Fruit fly (Drosophila melanogaster) whole organism, adult: Measurements from ENCODE around the gene ova.

ENCODE experiments used
- CG11617 ChIP-seq: fragments of 200-800 bp; sonication (Bioruptor generic); optimal IDR thresholded peaks from 2 replicates; lab custom pipeline; 2017; ENCODE audit warnings: mild to moderate bottlenecking, missing biosample characterization, missing genetic modification reagents, missing genetic modification characterization
- CG12768 ChIP-seq: fragments of 200-800 bp; sonication (Bioruptor generic); optimal IDR thresholded peaks from 2 replicates; lab custom pipeline; 2017; ENCODE audit warnings: missing biosample characterization, missing genetic modification characterization, mild to moderate bottlenecking, moderate library complexity, missing genetic modification reagents
- CG14711 ChIP-seq: fragments of 200-800 bp; sonication (Bioruptor generic); optimal IDR thresholded peaks from 2 replicates; lab custom pipeline; 2018; ENCODE audit warnings: missing biosample characterization, mild to moderate bottlenecking, missing genetic modification characterization, moderate library complexity
- CG1620 ChIP-seq: fragments of 200-800 bp; sonication (Bioruptor generic); optimal IDR thresholded peaks from 2 replicates; lab custom pipeline; 2016; ENCODE audit warnings: missing biosample characterization, missing genetic modification characterization
- CG33017 ChIP-seq: fragments of 200-800 bp; sonication (Bioruptor generic); optimal IDR thresholded peaks from 2 replicates; lab custom pipeline; 2018; ENCODE audit warnings: missing biosample characterization, mild to moderate bottlenecking, missing genetic modification characterization, moderate library complexity
- CG5204 ChIP-seq: fragments of 200-800 bp; sonication (Bioruptor generic); optimal IDR thresholded peaks from 2 replicates; lab custom pipeline; 2016; ENCODE audit warnings: missing biosample characterization, missing genetic modification characterization
- CG7045 ChIP-seq: fragments of 200-800 bp; sonication (Bioruptor generic); optimal IDR thresholded peaks from 2 replicates; lab custom pipeline; 2017; ENCODE audit warnings: missing biosample characterization, mild to moderate bottlenecking, missing genetic modification characterization
- CG7101 ChIP-seq: fragments of 200-800 bp; sonication (Bioruptor generic); optimal IDR thresholded peaks from 2 replicates; lab custom pipeline; 2018; ENCODE audit warnings: missing biosample characterization, mild to moderate bottlenecking, missing genetic modification characterization, moderate library complexity
- Clk ChIP-seq: fragments of 200-800 bp; sonication (Bioruptor generic); optimal IDR thresholded peaks from 2 replicates; lab custom pipeline; 2017; ENCODE audit warnings: missing biosample characterization, missing genetic modification characterization
- Crg-1 ChIP-seq: fragments of 200-800 bp; sonication (Bioruptor generic); optimal IDR thresholded peaks from 2 replicates; lab custom pipeline; 2016; ENCODE audit warnings: missing biosample characterization, missing genetic modification characterization
- Hr96 ChIP-seq: fragments of 200-800 bp; sonication (Bioruptor generic); optimal IDR thresholded peaks from 2 replicates; lab custom pipeline; 2016; ENCODE audit warnings: missing biosample characterization, missing genetic modification characterization
- Mnt ChIP-seq: fragments of 200-800 bp; sonication (Bioruptor generic); optimal IDR thresholded peaks from 2 replicates; lab custom pipeline; 2016; ENCODE audit warnings: missing biosample characterization, mild to moderate bottlenecking, missing genetic modification characterization
- bab1 ChIP-seq: fragments of 200-800 bp; sonication (Bioruptor generic); optimal IDR thresholded peaks from 3 replicates; lab custom pipeline; 2019; ENCODE audit warnings: missing biosample characterization, mild to moderate bottlenecking, missing genetic modification characterization, moderate library complexity
- cic ChIP-seq: fragments of 200-800 bp; sonication (Bioruptor generic); optimal IDR thresholded peaks from 2 replicates; lab custom pipeline; 2017; ENCODE audit warnings: missing biosample characterization, mild to moderate bottlenecking, missing genetic modification characterization, moderate library complexity
- cnc ChIP-seq, 2 experiments: fragments of >200 bp; optimal IDR thresholded peaks; 2 replicates each; lab custom pipeline; 2017
- kay ChIP-seq: fragments of 200-800 bp; sonication (Bioruptor generic); peaks from one replicate; lab custom pipeline; 2016; ENCODE audit warnings: missing biosample characterization, missing genetic modification characterization, borderline replicate concordance
- ovo ChIP-seq: fragments of 200-800 bp; sonication (Bioruptor generic); optimal IDR thresholded peaks from 2 replicates; lab custom pipeline; 2016; ENCODE audit warnings: missing biosample characterization, missing genetic modification characterization
- pad ChIP-seq: fragments of 200-800 bp; sonication (Bioruptor generic); optimal IDR thresholded peaks from 3 replicates; lab custom pipeline; 2017; ENCODE audit warnings: missing biosample characterization, missing genetic modification characterization, mild to moderate bottlenecking, moderate library complexity, missing genetic modification reagents
- tj ChIP-seq: fragments of 200-800 bp; sonication (Bioruptor generic); optimal IDR thresholded peaks from 3 replicates; lab custom pipeline; 2017; ENCODE audit warnings: missing biosample characterization, mild to moderate bottlenecking, missing genetic modification characterization, moderate library complexity
- toe ChIP-seq: fragments of 200-800 bp; sonication (Bioruptor generic); optimal IDR thresholded peaks from 2 replicates; lab custom pipeline; 2016; ENCODE audit warnings: missing biosample characterization, missing genetic modification characterization

ova gene

DNA sequence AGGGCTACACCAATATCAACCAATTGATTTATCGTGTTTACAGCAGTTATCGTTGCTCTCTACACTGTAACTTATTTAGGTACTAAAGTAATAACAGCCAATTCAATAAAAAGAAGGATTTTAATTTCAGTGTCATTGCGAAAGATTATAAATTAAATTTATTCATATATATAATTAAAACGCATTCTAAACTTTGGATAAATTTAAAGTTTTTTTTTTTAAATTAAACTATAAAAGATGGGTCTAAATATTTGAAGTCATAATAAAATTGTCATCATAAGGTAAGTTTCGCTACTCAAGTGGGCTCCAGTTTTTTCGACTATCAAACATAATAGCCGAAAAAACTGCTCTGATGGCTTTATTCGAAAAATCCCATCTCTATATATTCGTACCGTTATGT lies 40.7 kb upstream of the ova start, which contains the start of gene trk:
Gene trk, minus strand, starts transcription at position 101 of the 400 bp plus-strand sequence.
- no peak for TF ChIP-seq tj (GFP tag; lab: Kevin White, UChicago)
- no peak for TF ChIP-seq CG1620 (GFP tag; lab: Kevin White, UChicago)
- no peak for TF ChIP-seq Clk (GFP tag; lab: Kevin White, UChicago)
- TF ChIP-seq CG7101 (tag; lab: Kevin White, UChicago) = no peak
- no peak for TF ChIP-seq pad (GFP tag; lab: Kevin White, UChicago)

DNA sequence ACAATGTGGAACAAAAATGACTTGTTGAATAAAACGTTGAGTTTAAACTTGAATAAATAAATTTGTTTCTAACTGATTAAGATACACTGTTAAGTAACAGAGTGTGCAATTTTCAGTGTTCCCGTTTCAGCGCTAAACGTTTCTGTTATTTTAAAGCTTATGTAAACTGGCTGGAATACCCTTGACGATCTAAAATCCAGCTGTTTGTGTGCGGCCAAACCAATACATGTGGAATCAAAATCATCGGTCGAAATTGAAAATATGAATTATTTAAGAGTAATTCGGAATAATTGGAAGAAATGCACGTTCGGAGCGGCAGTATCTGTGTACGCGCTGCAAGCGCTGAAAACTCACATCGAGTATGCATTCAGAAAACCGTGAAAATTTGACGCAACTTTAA lies 38.4 kb upstream of the ova start, which contains the start of gene Mulk:
Gene Mulk, plus strand, starts transcription at position 198 of the 400 bp plus-strand sequence.
- no peak for TF ChIP-seq kay (GFP tag; lab: Kevin White, UChicago)
- no peak for TF ChIP-seq cnc (optimal IDR thresholded peaks at IDR 0.05; lab: Kevin White, UChicago)
- TF ChIP-seq Hr96 (GFP tag; lab: Kevin White, UChicago) = no peak
- TF ChIP-seq CG5204 (GFP tag; lab: Kevin White, UChicago) = no peak
- no peak for TF ChIP-seq CG7101 (tag; lab: Kevin White, UChicago)
- no peak for TF ChIP-seq tj (GFP tag; lab: Kevin White, UChicago)
- TF ChIP-seq CG14711 = no peak
- no peak for TF ChIP-seq CG12768 (GFP tag; lab: Kevin White, UChicago)
- no peak for TF ChIP-seq toe (GFP tag; lab: Kevin White, UChicago)
- TF ChIP-seq CG33017 (tag; lab: Kevin White, UChicago) = no peak
- TF ChIP-seq Crg-1 = no peak
- no peak for TF ChIP-seq Mnt
- no peak for TF ChIP-seq Clk (GFP tag; lab: Kevin White, UChicago)
- no peak for TF ChIP-seq bab1 (GFP tag; lab: Kevin White, UChicago)

dm6 chr2L:10268688-10269087 lies 37.2 kb upstream of the ova start, which contains the start of gene CG4957:
Gene CG4957 (plus strand): TSS chr2L:10268872.
- TF ChIP-seq Crg-1 (no peak), cic (GFP tag; lab: Kevin White, UChicago) (no peak), bab1 (GFP tag; lab: Kevin White, UChicago) (no peak), CG5204 (GFP tag; lab: Kevin White, UChicago) (no peak), CG11617 (GFP tag; lab: Kevin White, UChicago) (no peak), tj (GFP tag; lab: Kevin White, UChicago) (no peak), CG33017 (tag; lab: Kevin White, UChicago) (no peak), CG1620 (GFP tag; lab: Kevin White, UChicago) (no peak), CG7101 (tag; lab: Kevin White, UChicago) (no peak), toe (GFP tag; lab: Kevin White, UChicago) (no peak), ovo (no peak), Mnt (no peak), kay (GFP tag; lab: Kevin White, UChicago) (no peak), Clk (GFP tag; lab: Kevin White, UChicago) (no peak), cnc (optimal IDR thresholded peaks at IDR 0.05; lab: Kevin White, UChicago) (no peak), Hr96 (GFP tag; lab: Kevin White, UChicago) (no peak), CG7045 (GFP tag; lab: Kevin White, UChicago) (no peak), CG12768 (GFP tag; lab: Kevin White, UChicago) (no peak), pad (GFP tag; lab: Kevin White, UChicago) (no peak), CG14711 (no peak)

DNA sequence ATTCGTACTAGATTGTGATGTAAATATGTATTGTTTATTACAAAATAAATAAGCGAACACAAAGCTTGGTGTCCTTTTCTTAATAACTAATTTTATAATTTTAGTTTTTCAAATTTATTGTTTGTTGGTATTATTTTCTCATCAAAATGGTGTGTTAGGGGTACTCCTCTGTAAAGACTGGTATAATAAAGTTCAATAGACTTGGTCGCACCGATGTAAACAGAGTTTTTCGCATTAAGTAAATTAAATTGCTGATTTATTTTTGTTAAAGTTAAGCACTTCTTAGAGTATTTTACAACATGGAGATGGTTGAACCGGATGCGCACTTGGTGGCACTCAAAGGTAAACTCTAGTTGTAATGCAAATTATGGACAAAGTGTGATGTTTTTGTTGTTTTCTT lies 35.0 kb upstream of the ova start, which contains the start of gene CG4953:
Gene CG4953, plus strand, starts transcription at position 193 of the 400 bp plus-strand sequence.
- TF ChIP-seq cnc (optimal IDR thresholded peaks at IDR 0.05; lab: Kevin White, UChicago) = no peak
- TF ChIP-seq toe (GFP tag; lab: Kevin White, UChicago) = no peak
- TF ChIP-seq Clk (GFP tag; lab: Kevin White, UChicago) = no peak
- TF ChIP-seq CG7045 (GFP tag; lab: Kevin White, UChicago) = no peak
- no peak for TF ChIP-seq bab1 (GFP tag; lab: Kevin White, UChicago)
- no peak for TF ChIP-seq CG14711
- no peak for TF ChIP-seq kay (GFP tag; lab: Kevin White, UChicago)

dm6 chr2L:10265129-10265528 lies 33.6 kb upstream of the ova start, which contains the start of gene Mob3:
Gene Mob3 (plus strand): TSS chr2L:10265336.
- TF ChIP-seq CG7101 (tag; lab: Kevin White, UChicago) (peak; percentile 28), CG14711 (peak; percentile 37), kay (GFP tag; lab: Kevin White, UChicago) (peak; percentile 41), pad (GFP tag; lab: Kevin White, UChicago) (no peak), cnc (optimal IDR thresholded peaks at IDR 0.05; lab: Kevin White, UChicago) (no peak), bab1 (GFP tag; lab: Kevin White, UChicago) (no peak)

- TF ChIP-seq CG14711 (peak; percentile 20), kay (GFP tag; lab: Kevin White, UChicago) (peak; percentile 75), tj (GFP tag; lab: Kevin White, UChicago) (no peak), bab1 (GFP tag; lab: Kevin White, UChicago) (peak; percentile 46)
These were observed 32.5 kb upstream of the ova start, which contains the start of gene REPTOR-BP for dm6 chr2L:10263830-10264634. Gene REPTOR-BP (plus strand): TSS chr2L:10264125.
